Fruit fly (Drosophila melanogaster) whole organism, embryonic: ENCODE measurements around the gene wit.
A peak's percentile ranks its signal among the peaks of the same experiment; 100 is the strongest.

Experiments used
- Atf6 ChIP-seq: fragments of 200-800 bp; sonication (Bioruptor generic); IDR thresholded peaks from 2 replicates; pipeline ENCODE4 v1.3.6; 2022; ENCODE audit warnings: missing biosample characterization, missing genetic modification characterization
- Blimp-1 ChIP-seq: fragments of 200-800 bp; sonication (Bioruptor generic); optimal IDR thresholded peaks from 3 replicates; lab custom pipeline; 2018; ENCODE audit warnings: missing biosample characterization, missing genetic modification characterization, mild to moderate bottlenecking, moderate library complexity, missing genetic modification reagents
- CG10462 ChIP-seq: fragments of 200-800 bp; sonication (Bioruptor generic); optimal IDR thresholded peaks from 2 replicates; lab custom pipeline; 2016; ENCODE audit warnings: missing biosample characterization, missing genetic modification characterization
- CG12219 ChIP-seq: fragments of 200-800 bp; sonication (Bioruptor generic); optimal IDR thresholded peaks from 3 replicates; lab custom pipeline; 2018; ENCODE audit warnings: missing biosample characterization, mild to moderate bottlenecking, missing genetic modification characterization
- CG13287 ChIP-seq: fragments of 200-800 bp; sonication (Bioruptor generic); IDR thresholded peaks from 2 replicates; pipeline ENCODE4 v1.3.6; 2022; ENCODE audit warnings: missing biosample characterization, missing genetic modification characterization; ENCODE audit not compliant: partially characterized antibody
- CG13894 ChIP-seq: fragments of 200-800 bp; sonication (Bioruptor generic); optimal IDR thresholded peaks from 3 replicates; lab custom pipeline; 2018; ENCODE audit warnings: missing biosample characterization, mild to moderate bottlenecking, missing genetic modification characterization, moderate library complexity
- CG14050 ChIP-seq: fragments of 200-800 bp; sonication (Bioruptor generic); IDR thresholded peaks from 3 replicates; pipeline ENCODE4 v1.3.6; 2022; ENCODE audit warnings: missing biosample characterization, missing genetic modification characterization
- CG15696 ChIP-seq: fragments of 200-800 bp; sonication (Bioruptor generic); optimal IDR thresholded peaks from 2 replicates; lab custom pipeline; 2019; ENCODE audit warnings: missing biosample characterization, mild to moderate bottlenecking, missing genetic modification characterization, moderate library complexity
- CG1603 ChIP-seq: fragments of 200-800 bp; sonication (Bioruptor generic); optimal IDR thresholded peaks from 2 replicates; lab custom pipeline; 2019; ENCODE audit warnings: missing biosample characterization, mild to moderate bottlenecking, missing genetic modification characterization, moderate library complexity
- CG1792 ChIP-seq: fragments of 200-800 bp; sonication (Bioruptor generic); optimal IDR thresholded peaks from 2 replicates; lab custom pipeline; 2016; ENCODE audit warnings: missing biosample characterization, missing genetic modification characterization
- CG1832 ChIP-seq: fragments of 200-800 bp; sonication (Bioruptor generic); optimal IDR thresholded peaks from 2 replicates; lab custom pipeline; 2017; ENCODE audit warnings: missing biosample characterization, mild to moderate bottlenecking, missing genetic modification characterization, inconsistent platforms
- CG2120 ChIP-seq: fragments of 200-800 bp; sonication (Bioruptor generic); optimal IDR thresholded peaks from 3 replicates; lab custom pipeline; 2016; ENCODE audit warnings: missing biosample characterization, missing genetic modification characterization
- CG2202 ChIP-seq: fragments of 200-800 bp; sonication (Bioruptor generic); optimal IDR thresholded peaks from 2 replicates; lab custom pipeline; 2018; ENCODE audit warnings: missing biosample characterization, mild to moderate bottlenecking, missing genetic modification characterization
- CG2712 ChIP-seq: fragments of 200-800 bp; optimal IDR thresholded peaks from 3 replicates; lab custom pipeline; 2019; ENCODE audit warnings: missing biosample characterization, mild to moderate bottlenecking, missing genetic modification characterization, moderate library complexity
- CG30020 ChIP-seq: fragments of 200-800 bp; optimal IDR thresholded peaks from 2 replicates; lab custom pipeline; 2019; ENCODE audit warnings: missing biosample characterization, mild to moderate bottlenecking, missing genetic modification characterization, moderate library complexity
- CG31441 ChIP-seq: fragments of 200-800 bp; sonication (Bioruptor generic); IDR thresholded peaks from 2 replicates; pipeline ENCODE4 v1.3.6; 2022; ENCODE audit warnings: missing biosample characterization, missing genetic modification characterization
- CG4282 ChIP-seq: fragments of 200-800 bp; sonication (Bioruptor generic); optimal IDR thresholded peaks from 2 replicates; lab custom pipeline; 2016; ENCODE audit warnings: missing biosample characterization, missing genetic modification characterization
- CG6175 ChIP-seq: fragments of 200-800 bp; sonication (Bioruptor generic); IDR thresholded peaks from 3 replicates; pipeline ENCODE4 v1.3.6; 2022; ENCODE audit warnings: missing biosample characterization, missing genetic modification characterization
- CG7271 ChIP-seq: fragments of 200-800 bp; sonication (Bioruptor generic); optimal IDR thresholded peaks from 2 replicates; lab custom pipeline; 2018; ENCODE audit warnings: missing biosample characterization, mild to moderate bottlenecking, missing genetic modification characterization, moderate library complexity
- CG7372 ChIP-seq: fragments of 200-800 bp; sonication (Bioruptor generic); IDR thresholded peaks from 2 replicates; pipeline ENCODE4 v1.3.6; 2022; ENCODE audit warnings: missing biosample characterization, missing genetic modification characterization
- CG8765 ChIP-seq: fragments of 200-800 bp; sonication (Bioruptor generic); IDR thresholded peaks from 2 replicates; pipeline ENCODE4 v1.3.6; 2022; ENCODE audit warnings: missing biosample characterization, missing genetic modification characterization
- Camta ChIP-seq: fragments of 200-800 bp; sonication (Bioruptor generic); optimal IDR thresholded peaks from 2 replicates; lab custom pipeline; 2016; ENCODE audit warnings: missing biosample characterization, missing genetic modification characterization
- Chrac-16 ChIP-seq: fragments of 200-800 bp; sonication (Bioruptor generic); optimal IDR thresholded peaks from 3 replicates; lab custom pipeline; 2016; ENCODE audit warnings: missing biosample characterization, missing genetic modification characterization
- CkIIα-i1 ChIP-seq: fragments of 200-800 bp; sonication (Bioruptor generic); IDR thresholded peaks from 2 replicates; pipeline ENCODE4 v1.3.6; 2022; ENCODE audit warnings: missing biosample characterization, missing genetic modification characterization
- Deaf1 ChIP-seq: fragments of 200-800 bp; optimal IDR thresholded peaks from 3 replicates; lab custom pipeline; 2019; ENCODE audit warnings: missing biosample characterization, mild to moderate bottlenecking, missing genetic modification characterization, moderate library complexity
- E2f2 ChIP-seq: fragments of 200-800 bp; sonication (Bioruptor generic); IDR thresholded peaks from 2 replicates; pipeline ENCODE4 v1.3.6; 2022; ENCODE audit warnings: missing biosample characterization, missing genetic modification characterization
- Meics ChIP-seq: fragments of 200-800 bp; sonication (Bioruptor generic); optimal IDR thresholded peaks from 2 replicates; lab custom pipeline; 2017; ENCODE audit warnings: missing biosample characterization, mild to moderate bottlenecking, missing genetic modification characterization
- Myb ChIP-seq: fragments of 200-800 bp; sonication (Bioruptor generic); optimal IDR thresholded peaks from 2 replicates; lab custom pipeline; 2016; ENCODE audit warnings: missing biosample characterization, missing genetic modification characterization
- NC2α ChIP-seq: fragments of 200-800 bp; sonication (Bioruptor generic); optimal IDR thresholded peaks from 2 replicates; lab custom pipeline; 2016; ENCODE audit warnings: missing biosample characterization, missing genetic modification characterization
- Nf-YC ChIP-seq: fragments of 200-800 bp; optimal IDR thresholded peaks from 3 replicates; lab custom pipeline; 2019; ENCODE audit warnings: missing biosample characterization, mild to moderate bottlenecking, missing genetic modification characterization, moderate library complexity
- Opbp ChIP-seq: fragments of 200-800 bp; sonication (Bioruptor generic); IDR thresholded peaks from 3 replicates; pipeline ENCODE4 v1.3.6; 2022; ENCODE audit warnings: missing biosample characterization, missing genetic modification characterization; ENCODE audit not compliant: partially characterized antibody
- Pdp1 ChIP-seq, 2 experiments: fragments of 200-800 bp; sonication (Bioruptor generic); optimal IDR thresholded peaks; 3 replicates each; lab custom pipeline; 2016; ENCODE audit warnings: missing biosample characterization in 2 of 2, missing genetic modification characterization in 2 of 2, mild to moderate bottlenecking in 1 of 2, moderate library complexity in 1 of 2
- Sox100B ChIP-seq: fragments of 200-800 bp; sonication (Bioruptor generic); optimal IDR thresholded peaks from 3 replicates; lab custom pipeline; 2018; ENCODE audit warnings: missing biosample characterization, mild to moderate bottlenecking, missing genetic modification characterization
- Sry-δ ChIP-seq: fragments of 200-800 bp; sonication (Bioruptor generic); optimal IDR thresholded peaks from 2 replicates; lab custom pipeline; 2016; ENCODE audit warnings: missing biosample characterization, missing genetic modification characterization
- Tbp ChIP-seq: fragments of >200 bp; optimal IDR thresholded peaks from 2 replicates; lab custom pipeline; 2018; ENCODE audit warnings: missing biosample characterization, missing genetic modification characterization
- abd-A ChIP-seq: fragments of 200-800 bp; sonication (Bioruptor generic); optimal IDR thresholded peaks from 3 replicates; lab custom pipeline; 2019; ENCODE audit warnings: missing biosample characterization, mild to moderate bottlenecking, missing genetic modification characterization, moderate library complexity
- chif ChIP-seq, 2 experiments: fragments of 200-800 bp; sonication (Bioruptor generic); optimal IDR thresholded peaks; 3 replicates each; lab custom pipeline; 2016; ENCODE audit warnings: missing biosample characterization in 2 of 2, missing genetic modification characterization in 2 of 2
- chinmo ChIP-seq: fragments of 200-800 bp; sonication (Bioruptor generic); IDR thresholded peaks from 4 replicates; pipeline ENCODE4 v1.3.6; 2022; ENCODE audit warnings: missing biosample characterization, missing genetic modification characterization; ENCODE audit not compliant: partially characterized antibody
- dpn ChIP-seq, 2 experiments: fragments of 200-800 bp; sonication (Bioruptor generic); optimal IDR thresholded peaks; 3 replicates each; lab custom pipeline; 2016; ENCODE audit warnings: missing biosample characterization in 2 of 2, missing genetic modification characterization in 2 of 2
- gem ChIP-seq: fragments of 200-800 bp; sonication (Bioruptor generic); optimal IDR thresholded peaks from 2 replicates; lab custom pipeline; 2019; ENCODE audit warnings: missing biosample characterization, mild to moderate bottlenecking, missing genetic modification characterization, moderate library complexity
- ken ChIP-seq: fragments of 200-800 bp; sonication (Bioruptor generic); IDR thresholded peaks from 3 replicates; pipeline ENCODE4 v1.3.6; 2022; ENCODE audit warnings: missing biosample characterization, missing genetic modification characterization
- lbe ChIP-seq: fragments of 200-800 bp; sonication (Bioruptor generic); optimal IDR thresholded peaks from 2 replicates; lab custom pipeline; 2016; ENCODE audit warnings: missing biosample characterization, mild to moderate bottlenecking, missing genetic modification characterization
- oc ChIP-seq: fragments of 200-800 bp; sonication (Bioruptor generic); optimal IDR thresholded peaks from 2 replicates; lab custom pipeline; 2018; ENCODE audit warnings: missing biosample characterization, mild to moderate bottlenecking, missing genetic modification characterization, moderate library complexity
- otp ChIP-seq: fragments of 200-800 bp; sonication (Bioruptor generic); IDR thresholded peaks from 3 replicates; pipeline ENCODE4, ENCODE4 v1.3.6; 2022; ENCODE audit warnings: missing biosample characterization, missing genetic modification characterization
- pho ChIP-seq: fragments of 200-800 bp; sonication (Bioruptor generic); optimal IDR thresholded peaks from 2 replicates; lab custom pipeline; 2016; ENCODE audit warnings: missing biosample characterization, missing genetic modification characterization
- pros ChIP-seq: fragments of 200-800 bp; sonication (Bioruptor generic); optimal IDR thresholded peaks from 3 replicates; lab custom pipeline; 2019; ENCODE audit warnings: missing biosample characterization, mild to moderate bottlenecking, missing genetic modification characterization, moderate library complexity
- rib ChIP-seq: fragments of 200-800 bp; sonication (Bioruptor generic); IDR thresholded peaks from 2 replicates; pipeline ENCODE4 v1.3.6; 2022; ENCODE audit warnings: missing biosample characterization, missing genetic modification characterization
- zen ChIP-seq: fragments of 200-800 bp; sonication (Bioruptor generic); optimal IDR thresholded peaks from 3 replicates; lab custom pipeline; 2018; ENCODE audit warnings: missing biosample characterization, mild to moderate bottlenecking, missing genetic modification characterization, moderate library complexity
- zfh2 ChIP-seq: fragments of 200-800 bp; sonication (Bioruptor generic); optimal IDR thresholded peaks from 2 replicates; lab custom pipeline; 2016; ENCODE audit warnings: missing biosample characterization, missing genetic modification characterization

Gene wit

DNA sequence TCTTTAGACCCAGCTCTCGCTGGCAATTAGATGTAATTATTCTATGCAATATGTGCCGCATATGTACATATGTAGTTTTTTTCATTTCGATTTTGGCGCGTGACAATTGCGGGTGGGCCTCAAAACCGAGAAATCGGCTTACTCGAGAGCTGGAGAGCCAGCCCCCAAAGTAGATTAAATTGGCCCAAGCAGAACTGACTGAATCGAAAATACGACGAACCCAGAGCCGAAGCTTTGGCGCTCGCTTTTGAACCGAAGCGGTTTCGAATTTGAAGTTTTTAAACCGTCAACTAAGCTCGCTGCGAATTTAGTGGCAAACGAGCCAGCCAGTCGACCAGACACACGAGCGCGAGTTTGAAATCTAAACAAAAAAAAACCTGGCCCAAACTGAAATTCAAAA is 25.2 kb downstream of the wit start, which contains the start of gene CG1136:
CG1136 (plus strand) TSS at position 308 of the 400 bp plus-strand sequence.
- TF ChIP-seq E2f2 (0 out of 2 replicates have a peak, but pooled peaks have one; percentile 22), CG13894 (peak; percentile 23), CG4282 (GFP tag; lab: Kevin White, UChicago) (no peak), rib (0 out of 2 replicates have a peak, but pooled peaks have one; percentile 44), Deaf1 (tag; lab: Kevin White, UChicago) (peak; percentile 88), CG2202 (tag; lab: Kevin White, UChicago) (no peak), CG6175 (GFP tag; lab: Robert Waterston, UW) (0 out of 3 replicates have a peak, but pooled peaks have one; percentile 25), oc (tag; lab: Kevin White, UChicago) (peak; percentile 15), chinmo (GFP tag; lab: Robert Waterston, UW) (0 out of 4 replicates have a peak, but pooled peaks have one; percentile 65), Meics (GFP tag; lab: Kevin White, UChicago) (no peak), CG13287 (GFP tag; lab: Robert Waterston, UW) (peak; percentile 15; the same call in 1 of the 2 replicates), chif (GFP tag; optimal IDR thresholded peaks at IDR 0.05; lab: Kevin White, UChicago) (no peak), zfh2 (GFP tag; lab: Kevin White, UChicago) (no peak)

DNA sequence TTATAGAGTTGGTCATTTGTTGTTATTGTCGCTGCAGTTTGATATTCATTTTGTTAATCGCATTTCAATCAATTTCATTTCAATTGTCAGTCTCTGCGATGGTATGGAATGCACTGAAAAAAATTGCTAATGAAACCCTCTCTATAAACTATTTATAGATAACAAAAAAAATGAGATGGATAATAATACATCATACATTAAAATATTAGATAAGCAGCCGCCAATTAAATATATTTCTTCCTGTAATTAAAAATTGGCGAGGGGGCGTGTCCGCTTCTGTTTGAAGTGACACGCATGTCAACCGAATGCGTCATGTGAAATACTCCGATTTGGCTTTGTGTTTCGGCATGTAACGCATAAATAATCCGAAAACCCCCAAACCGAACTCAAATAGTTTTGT is 27.0 kb downstream of the wit start:
- peak; percentile 31; the same call in 1 of the 2 replicates for TF ChIP-seq CG7372 (GFP tag; lab: Robert Waterston, UW)
- no peak for TF ChIP-seq pros (GFP tag; lab: Kevin White, UChicago)
- no peak for TF ChIP-seq CG1832 (GFP tag; lab: Kevin White, UChicago)
- no peak for TF ChIP-seq Pdp1 (GFP tag; optimal IDR thresholded peaks at IDR 0.05; lab: Kevin White, UChicago)
- no peak for TF ChIP-seq CG8765 (GFP tag; lab: Robert Waterston, UW)
- TF ChIP-seq abd-A (tag; lab: Kevin White, UChicago) = no peak
- TF ChIP-seq Chrac-16 (GFP tag; lab: Kevin White, UChicago) = no peak
- no peak for TF ChIP-seq CG7271 (tag; lab: Kevin White, UChicago)
- TF ChIP-seq Nf-YC (tag; lab: Kevin White, UChicago) = no peak
- no peak for TF ChIP-seq Opbp (GFP tag; lab: Robert Waterston, UW)
- TF ChIP-seq zen (tag; lab: Kevin White, UChicago) = no peak
- TF ChIP-seq Sox100B (GFP tag; lab: Kevin White, UChicago) = no peak
- no peak for TF ChIP-seq CG15696 (tag; lab: Kevin White, UChicago)
- no peak for TF ChIP-seq CG13287 (GFP tag; lab: Robert Waterston, UW)
- no peak for TF ChIP-seq chinmo (GFP tag; lab: Robert Waterston, UW)
- no peak for TF ChIP-seq Atf6 (GFP tag; lab: Robert Waterston, UW)
- no peak for TF ChIP-seq CG12219 (GFP tag; lab: Kevin White, UChicago)
- TF ChIP-seq CG30020 = no peak
- no peak for TF ChIP-seq Camta (GFP tag; lab: Kevin White, UChicago)
- TF ChIP-seq ken = no peak
- no peak for TF ChIP-seq pho (GFP tag; lab: Kevin White, UChicago)
- TF ChIP-seq otp = no peak
- no peak for TF ChIP-seq Myb (GFP tag; lab: Kevin White, UChicago)
- TF ChIP-seq CG14050 (GFP tag; lab: Robert Waterston, UW) = no peak
- TF ChIP-seq CG1792 (GFP tag; lab: Kevin White, UChicago) = no peak
- no peak for TF ChIP-seq dpn (GFP tag; optimal IDR thresholded peaks at IDR 0.05; lab: Kevin White, UChicago)
- no peak for TF ChIP-seq CG10462 (GFP tag; lab: Kevin White, UChicago)
- TF ChIP-seq CG31441 = peak; percentile 17; the same call in 1 of the 2 replicates
- no peak for TF ChIP-seq Tbp
- TF ChIP-seq Sry-δ (GFP tag; lab: Kevin White, UChicago) = no peak
- TF ChIP-seq CG1603 = no peak
- peak; percentile 15 for TF ChIP-seq CG2712 (tag; lab: Kevin White, UChicago)
- no peak for TF ChIP-seq CkIIα-i1 (GFP tag; lab: Robert Waterston, UW)
- TF ChIP-seq Blimp-1 = peak; percentile 4
- no peak for TF ChIP-seq CG2120
- peak; percentile 46 for TF ChIP-seq gem (tag; lab: Kevin White, UChicago)
- TF ChIP-seq lbe (GFP tag; lab: Kevin White, UChicago) = no peak
- TF ChIP-seq NC2α (GFP tag; lab: Kevin White, UChicago) = no peak
